Worm (Caenorhabditis elegans) whole organism, L3 larva: ENCODE results near the gene lim-8.

Experiments used
- ZK546.5 ChIP-seq: sonication (generic microtip); optimal IDR thresholded peaks from 2 replicates; lab custom pipeline; 2017; ENCODE audit warnings: missing biosample characterization, missing genetic modification characterization
- ama-1 ChIP-seq: fragments of 150-350 bp; optimal IDR thresholded peaks from 2 replicates; lab custom pipeline; 2018
- ceh-16 ChIP-seq: sonication (generic microtip); optimal IDR thresholded peaks from 2 replicates; lab custom pipeline; 2017; ENCODE audit warnings: missing biosample characterization, missing genetic modification characterization
- ceh-28 ChIP-seq: fragments of 150-350 bp; optimal IDR thresholded peaks from 2 replicates; lab custom pipeline; 2014; ENCODE audit warnings: missing biosample characterization, missing genetic modification reagents, missing genetic modification characterization
- ceh-82 ChIP-seq: fragments of 150-350 bp; optimal IDR thresholded peaks from 2 replicates; lab custom pipeline; 2014; ENCODE audit warnings: missing biosample characterization, missing genetic modification characterization
- ceh-9 ChIP-seq: sonication (generic microtip); optimal IDR thresholded peaks from 2 replicates; lab custom pipeline; 2018; ENCODE audit warnings: missing biosample characterization, missing genetic modification characterization
- daf-12 ChIP-seq: fragments of 150-350 bp; optimal IDR thresholded peaks from 2 replicates; lab custom pipeline; 2014; ENCODE audit warnings: missing biosample characterization, missing genetic modification reagents, missing genetic modification characterization
- egl-27 ChIP-seq: sonication (generic microtip); optimal IDR thresholded peaks from 4 replicates; lab custom pipeline; 2017; ENCODE audit warnings: missing biosample characterization, missing genetic modification reagents, missing genetic modification characterization
- egl-5 ChIP-seq: fragments of 150-350 bp; optimal IDR thresholded peaks from 2 replicates; lab custom pipeline; 2017; ENCODE audit warnings: missing biosample characterization, missing genetic modification reagents, missing genetic modification characterization, inconsistent platforms
- elt-2 ChIP-seq: sonication (generic microtip); optimal IDR thresholded peaks from 2 replicates; lab custom pipeline; 2016; ENCODE audit warnings: missing genetic modification reagents, mild to moderate bottlenecking, missing genetic modification characterization, missing compliant biosample characterization
- elt-3 ChIP-seq, 3 experiments: fragments of 150-350 bp in 1 of 3; sonication (generic microtip) in 2 of 3; optimal IDR thresholded peaks; 2 replicates in 2 of 3; 4 replicates in 1 of 3; lab custom pipeline; 2014 to 2017; ENCODE audit warnings: missing biosample characterization in 3 of 3, missing genetic modification characterization in 3 of 3
- eor-1 ChIP-seq, 2 experiments: fragments of 150-350 bp; optimal IDR thresholded peaks; 2 replicates each; lab custom pipeline; 2014 to 2018; ENCODE audit warnings: missing biosample characterization in 2 of 2, missing genetic modification characterization in 2 of 2
- fkh-10 ChIP-seq: sonication (generic microtip); optimal IDR thresholded peaks from 2 replicates; lab custom pipeline; 2017; ENCODE audit warnings: missing biosample characterization, missing genetic modification reagents, missing genetic modification characterization
- fkh-2 ChIP-seq: fragments of 150-350 bp; optimal IDR thresholded peaks from 2 replicates; lab custom pipeline; 2014; ENCODE audit warnings: missing biosample characterization, missing genetic modification reagents, missing genetic modification characterization
- fos-1 ChIP-seq: fragments of 150-350 bp; optimal IDR thresholded peaks from 2 replicates; lab custom pipeline; 2014; ENCODE audit warnings: missing biosample characterization, missing genetic modification characterization
- hmg-11 ChIP-seq: sonication (generic microtip); optimal IDR thresholded peaks from 2 replicates; lab custom pipeline; 2016; ENCODE audit warnings: missing genetic modification characterization, missing compliant biosample characterization
- lin-15B ChIP-seq: fragments of 150-350 bp; optimal IDR thresholded peaks from 2 replicates; lab custom pipeline; 2014; ENCODE audit warnings: missing biosample characterization, missing genetic modification characterization
- lin-39 ChIP-seq: fragments of 150-350 bp; optimal IDR thresholded peaks from 2 replicates; lab custom pipeline; 2018; ENCODE audit warnings: missing biosample characterization, missing genetic modification reagents, missing genetic modification characterization
- lsy-12 ChIP-seq: sonication (generic microtip); optimal IDR thresholded peaks from 2 replicates; lab custom pipeline; 2016; ENCODE audit warnings: mild to moderate bottlenecking, missing genetic modification characterization, missing compliant biosample characterization
- mdl-1 ChIP-seq: fragments of 150-350 bp; optimal IDR thresholded peaks from 2 replicates; lab custom pipeline; 2014; ENCODE audit warnings: missing biosample characterization, missing genetic modification characterization
- mml-1 ChIP-seq: fragments of 150-350 bp; sonication (generic microtip); optimal IDR thresholded peaks from 3 replicates; lab custom pipeline; 2014; ENCODE audit warnings: missing biosample characterization, missing genetic modification characterization
- nfya-1 ChIP-seq: sonication (generic microtip); optimal IDR thresholded peaks from 2 replicates; lab custom pipeline; 2017; ENCODE audit warnings: missing genetic modification characterization, mild to moderate bottlenecking, missing compliant biosample characterization, antibody characterized with exemption, moderate library complexity; ENCODE audit not compliant: insufficient read depth
- nhr-11 ChIP-seq: fragments of 150-350 bp; optimal IDR thresholded peaks from 2 replicates; lab custom pipeline; 2014; ENCODE audit warnings: missing biosample characterization, missing genetic modification characterization
- nhr-237 ChIP-seq: fragments of 150-350 bp; optimal IDR thresholded peaks from 2 replicates; lab custom pipeline; 2014; ENCODE audit warnings: missing biosample characterization, missing genetic modification characterization
- nhr-25 ChIP-seq: sonication (generic microtip); optimal IDR thresholded peaks from 2 replicates; lab custom pipeline; 2017; ENCODE audit warnings: missing biosample characterization, missing genetic modification characterization
- nhr-28 ChIP-seq: fragments of 150-350 bp; optimal IDR thresholded peaks from 2 replicates; lab custom pipeline; 2014; ENCODE audit warnings: missing biosample characterization, missing genetic modification characterization
- nhr-43 ChIP-seq: sonication (generic microtip); optimal IDR thresholded peaks from 2 replicates; lab custom pipeline; 2016; ENCODE audit warnings: mild to moderate bottlenecking, missing genetic modification characterization, missing compliant biosample characterization; ENCODE audit not compliant: poor library complexity, severe bottlenecking
- nhr-67 ChIP-seq: fragments of 150-350 bp; optimal IDR thresholded peaks from 2 replicates; lab custom pipeline; 2014; ENCODE audit warnings: missing biosample characterization, missing genetic modification characterization
- nhr-76 ChIP-seq: fragments of 150-350 bp; sonication (generic microtip); optimal IDR thresholded peaks from 5 replicates; lab custom pipeline; 2014; ENCODE audit warnings: missing biosample characterization, missing genetic modification characterization
- pha-4 ChIP-seq: fragments of 150-350 bp; optimal IDR thresholded peaks from 2 replicates; lab custom pipeline; 2014; ENCODE audit warnings: missing biosample characterization, missing genetic modification reagents, missing genetic modification characterization
- pqm-1 ChIP-seq: fragments of 150-350 bp; optimal IDR thresholded peaks from 2 replicates; lab custom pipeline; 2017; ENCODE audit warnings: missing biosample characterization, missing genetic modification characterization, inconsistent platforms
- sea-2 ChIP-seq: fragments of 150-350 bp; sonication (generic microtip); optimal IDR thresholded peaks from 4 replicates; lab custom pipeline; 2014; ENCODE audit warnings: missing biosample characterization, missing genetic modification reagents, missing genetic modification characterization
- skn-1 ChIP-seq: fragments of 150-350 bp; optimal IDR thresholded peaks from 2 replicates; lab custom pipeline; 2014; ENCODE audit warnings: missing biosample characterization, missing genetic modification characterization
- snpc-4 ChIP-seq: fragments of 150-350 bp; optimal IDR thresholded peaks from 2 replicates; lab custom pipeline; 2014; ENCODE audit warnings: missing biosample characterization, missing genetic modification characterization
- tbx-2 ChIP-seq: sonication (generic microtip); optimal IDR thresholded peaks from 2 replicates; lab custom pipeline; 2016; ENCODE audit warnings: mild to moderate bottlenecking, missing genetic modification characterization, missing compliant biosample characterization
- unc-39 ChIP-seq: sonication (generic microtip); optimal IDR thresholded peaks from 4 replicates; lab custom pipeline; 2017; ENCODE audit warnings: missing biosample characterization, missing genetic modification characterization
- unc-62 ChIP-seq: fragments of 150-350 bp; sonication (generic microtip); optimal IDR thresholded peaks from 4 replicates; lab custom pipeline; 2014; ENCODE audit warnings: missing biosample characterization, missing genetic modification reagents, missing genetic modification characterization
- zag-1 ChIP-seq: fragments of 150-350 bp; optimal IDR thresholded peaks from 2 replicates; lab custom pipeline; 2014; ENCODE audit warnings: missing biosample characterization, missing genetic modification characterization
- ztf-11 ChIP-seq: fragments of 150-350 bp; optimal IDR thresholded peaks from 2 replicates; lab custom pipeline; 2014; ENCODE audit warnings: missing biosample characterization, missing genetic modification characterization
- ztf-4 ChIP-seq: fragments of 150-350 bp; optimal IDR thresholded peaks from 2 replicates; lab custom pipeline; 2014; ENCODE audit warnings: missing biosample characterization, missing genetic modification characterization

lim-8 gene

ce11 chrIII:6831312-6831711 lies 28.7 kb downstream of the lim-8 start:
- TF ChIP-seq ztf-11 (tag; lab: Kevin White, UChicago) = no peak
- TF ChIP-seq ceh-16 (tag; lab: Kevin White, UChicago) = no peak
- no peak for TF ChIP-seq ZK546.5 (tag; lab: Kevin White, UChicago)
- no peak for TF ChIP-seq fos-1 (tag; lab: Kevin White, UChicago)
- TF ChIP-seq unc-62 (GFP tag; lab: Kevin White, UChicago) = no peak
- no peak for TF ChIP-seq zag-1 (tag; lab: Kevin White, UChicago)
- no peak for TF ChIP-seq egl-27 (tag; lab: Kevin White, UChicago)
- no peak for TF ChIP-seq daf-12 (tag; lab: Kevin White, UChicago)
- TF ChIP-seq lin-15B (tag; lab: Kevin White, UChicago) = no peak
- no peak for TF ChIP-seq nhr-67 (tag; lab: Kevin White, UChicago)
- no peak for TF ChIP-seq ztf-4
- TF ChIP-seq, all 47 proteins: peak for 0

- no peak for TF ChIP-seq ztf-4
- no peak for TF ChIP-seq lsy-12
- TF ChIP-seq nhr-237 = no peak
- TF ChIP-seq ztf-11 (tag; lab: Kevin White, UChicago) = no peak
- no peak for TF ChIP-seq mml-1 (tag; lab: Kevin White, UChicago)
- no peak for TF ChIP-seq ama-1 (lab: Kevin White, UChicago)
- no peak for TF ChIP-seq mdl-1
- TF ChIP-seq pha-4 (tag; lab: Kevin White, UChicago) = no peak
- TF ChIP-seq ceh-28 = no peak
- TF ChIP-seq ceh-9 = no peak
- TF ChIP-seq nhr-67 (tag; lab: Kevin White, UChicago) = no peak
- no peak for TF ChIP-seq lin-39 (tag; lab: Kevin White, UChicago)
- no peak for TF ChIP-seq unc-62 (GFP tag; lab: Kevin White, UChicago)
- TF ChIP-seq snpc-4 (tag; lab: Kevin White, UChicago) = no peak
- TF ChIP-seq nhr-76 (tag; lab: Kevin White, UChicago) = no peak
- TF ChIP-seq nhr-43 (tag; lab: Kevin White, UChicago) = no peak
- TF ChIP-seq unc-39 (tag; lab: Kevin White, UChicago) = no peak
- TF ChIP-seq sea-2 (GFP tag; lab: Kevin White, UChicago) = no peak
- no peak for TF ChIP-seq ceh-16 (tag; lab: Kevin White, UChicago)
Measured at ce11 chrIII:6837320-6837719, 34.7 kb downstream of the lim-8 start.

- TF ChIP-seq lsy-12 (no peak), fos-1 (tag; lab: Kevin White, UChicago) (no peak), tbx-2 (no peak), ceh-82 (tag; lab: Kevin White, UChicago) (no peak), ceh-28 (no peak), fkh-10 (GFP tag; lab: Kevin White, UChicago) (no peak), nhr-11 (tag; lab: Kevin White, UChicago) (no peak), egl-27 (tag; lab: Kevin White, UChicago) (no peak), eor-1 (tag; optimal IDR thresholded peaks at IDR 0.05; lab: Kevin White, UChicago) (no peak), elt-2 (tag; lab: Kevin White, UChicago) (no peak), pqm-1 (tag; lab: Kevin White, UChicago) (no peak), nhr-25 (tag; lab: Kevin White, UChicago) (no peak)
Measured at ce11 chrIII:6839091-6839490, 36.5 kb downstream of the lim-8 start.

ce11 chrIII:6848654-6849204 lies 46.1 kb downstream of the lim-8 start, which contains the start of gene dhhc-5:
dhhc-5 (minus strand) TSS chrIII:6849059.
- TF ChIP-seq fkh-10 (GFP tag; lab: Kevin White, UChicago) = no peak
- TF ChIP-seq fkh-2 (tag; lab: Kevin White, UChicago) = no peak
- no peak for TF ChIP-seq egl-5
- peak; percentile 86 for TF ChIP-seq elt-2 (tag; lab: Kevin White, UChicago)
- no peak for TF ChIP-seq unc-62 (GFP tag; lab: Kevin White, UChicago)
- TF ChIP-seq fos-1 (tag; lab: Kevin White, UChicago) = no peak
- no peak for TF ChIP-seq nhr-67 (tag; lab: Kevin White, UChicago)
- TF ChIP-seq hmg-11 = no peak
- TF ChIP-seq elt-3 (tag; optimal IDR thresholded peaks at IDR 0.05; lab: Kevin White, UChicago) = no peak
- TF ChIP-seq skn-1 (tag; lab: Kevin White, UChicago) = peak; percentile 24
- TF ChIP-seq lin-39 (tag; lab: Kevin White, UChicago) = no peak
- TF ChIP-seq nhr-28 (tag; lab: Kevin White, UChicago) = no peak
- TF ChIP-seq pqm-1 (tag; lab: Kevin White, UChicago) = peak; percentile 41
- no peak for TF ChIP-seq nfya-1 (tag; lab: Kevin White, UChicago)
- TF ChIP-seq lin-15B (tag; lab: Kevin White, UChicago) = no peak
- no peak for TF ChIP-seq tbx-2
- no peak for TF ChIP-seq lsy-12
- TF ChIP-seq nhr-11 (tag; lab: Kevin White, UChicago) = no peak
- TF ChIP-seq ceh-16 (tag; lab: Kevin White, UChicago) = no peak
- TF ChIP-seq nhr-43 (tag; lab: Kevin White, UChicago) = no peak
